Worm (Caenorhabditis elegans): ENCODE measurements around the gene ucr-2.3.

- TF ChIP-seq tbx-11 (GFP tag; IDR thresholded peaks at IDR 0.05) (no peak), ceh-13 (GFP tag; optimal IDR thresholded peaks at IDR 0.05) (no peak), B0310.2 (tag; optimal IDR thresholded peaks at IDR 0.05) (no peak), aly-1 (tag; optimal IDR thresholded peaks at IDR 0.05) (no peak), tra-4 (tag; optimal IDR thresholded peaks at IDR 0.05) (no peak), ama-1 (optimal IDR thresholded peaks at IDR 0.05) (no peak), pes-1 (GFP tag; IDR thresholded peaks at IDR 0.05) (no peak)
Measured at ce11 chrIII:870555-870954, 9.1 kb upstream of the ucr-2.3 start.

All from whole organism, early embryonic.